Worm (Caenorhabditis elegans) whole organism, early embryonic: ENCODE results near the gene aak-1.

ENCODE experiments used
- ama-1 ChIP-seq: fragments of 150-350 bp; optimal IDR thresholded peaks from 2 replicates; lab custom pipeline; 2014
- ceh-13 ChIP-seq: fragments of 200-800 bp; sonication (Bioruptor generic); optimal IDR thresholded peaks from 2 replicates; lab custom pipeline; 2018; ENCODE audit warnings: mild to moderate bottlenecking, missing genetic modification characterization, missing compliant biosample characterization
- ets-7 ChIP-seq: sonication (generic microtip); optimal IDR thresholded peaks from 2 replicates; lab custom pipeline; 2016; ENCODE audit warnings: missing genotype, missing genetic modification characterization, missing compliant biosample characterization
- flt-1 ChIP-seq: fragments of 200-800 bp; sonication (Bioruptor generic); IDR thresholded peaks from 2 replicates; pipeline ENCODE4 v1.3.6; 2022; ENCODE audit warnings: missing genetic modification characterization, missing compliant biosample characterization
- hmbx-1 ChIP-seq: sonication (generic microtip); optimal IDR thresholded peaks from 2 replicates; lab custom pipeline; 2016; ENCODE audit warnings: mild to moderate bottlenecking, missing genetic modification characterization, missing compliant biosample characterization
- hmg-4 ChIP-seq: fragments of 200-800 bp; sonication (Bioruptor generic); optimal IDR thresholded peaks from 2 replicates; lab custom pipeline; 2018; ENCODE audit warnings: mild to moderate bottlenecking, missing genetic modification characterization, missing compliant biosample characterization
- hnd-1 ChIP-seq: sonication (generic microtip); optimal IDR thresholded peaks from 2 replicates; lab custom pipeline; 2016; ENCODE audit warnings: missing genetic modification characterization, missing compliant biosample characterization
- pes-1 ChIP-seq: fragments of 200-800 bp; sonication (Bioruptor generic); IDR thresholded peaks from 2 replicates; pipeline ENCODE4 v1.3.6; 2022; ENCODE audit warnings: missing genetic modification reagents, missing genetic modification characterization, missing compliant biosample characterization

- TF ChIP-seq ama-1 (lab: Kevin White, UChicago) = no peak
- no peak for TF ChIP-seq hmbx-1 (tag; lab: Kevin White, UChicago)
- TF ChIP-seq flt-1 = no peak
- no peak for TF ChIP-seq pes-1
- no peak for TF ChIP-seq hmg-4 (GFP tag; lab: Kevin White, UChicago)
- TF ChIP-seq ets-7 (tag; lab: Kevin White, UChicago) = no peak
- TF ChIP-seq hnd-1 (tag; lab: Kevin White, UChicago) = no peak
- TF ChIP-seq ceh-13 = no peak
These were observed 27.7 kb downstream of the aak-1 start for ce11 chrIII:8733237-8733636.
